Fruit fly (Drosophila melanogaster) whole organism: ENCODE measurements around the gene CG14300.

Source experiments
- CG8478 ChIP-seq: fragments of >200 bp; optimal IDR thresholded peaks from 2 replicates; lab custom pipeline; 2018; ENCODE audit warnings: inconsistent platforms
- Dll ChIP-seq: fragments of >200 bp; optimal IDR thresholded peaks from 2 replicates; lab custom pipeline; 2017
- psq ChIP-seq: fragments of >200 bp; optimal IDR thresholded peaks from 2 replicates; lab custom pipeline; 2017
- usp ChIP-seq: fragments of >200 bp; optimal IDR thresholded peaks from 2 replicates; lab custom pipeline; 2017; ENCODE audit warnings: missing biosample characterization, missing genetic modification characterization, mixed read lengths

DNA sequence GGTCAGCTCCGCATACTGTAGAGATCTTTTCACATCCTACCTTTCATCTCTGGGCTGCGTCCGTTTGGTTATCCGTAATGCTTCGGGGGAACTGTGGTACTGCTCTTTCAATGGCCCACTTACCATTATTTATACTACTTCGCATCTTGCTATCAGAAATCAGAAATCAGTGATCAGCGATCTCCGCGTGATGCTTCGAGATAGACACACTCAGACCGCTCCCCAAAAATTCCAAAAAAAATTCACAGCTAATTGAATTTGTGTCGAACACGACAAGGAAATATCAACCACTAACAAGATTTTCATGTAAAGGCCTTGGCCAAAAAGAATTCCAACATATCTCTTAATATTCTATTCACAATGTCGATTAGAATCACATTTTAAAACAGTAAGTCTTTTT is 34.9 kb upstream of the CG14300 start, which contains the start of gene CG7715:
- TF ChIP-seq psq (lab: Kevin White, UChicago) (no peak), CG8478 (no peak), usp (no peak), Dll (lab: Kevin White, UChicago) (no peak)
